Worm (Caenorhabditis elegans) whole organism, young adult: Measurements from ENCODE around the gene F11A5.9.
A peak's percentile ranks its signal among the peaks of the same experiment; 100 is the strongest.

Experiments used
- B0019.2 ChIP-seq: fragments of 200-800 bp; sonication (Bioruptor generic); conservative IDR thresholded peaks from 2 replicates; pipeline ENCODE4 v1.3.6; 2022; ENCODE audit warnings: missing genetic modification reagents, missing genetic modification characterization, missing compliant biosample characterization
- B0261.1 ChIP-seq: sonication (generic microtip); optimal IDR thresholded peaks from 2 replicates; lab custom pipeline; 2016; ENCODE audit warnings: mild to moderate bottlenecking, missing genetic modification characterization, moderate library complexity, missing compliant biosample characterization
- F22D6.2 ChIP-seq: sonication (generic microtip); optimal IDR thresholded peaks from 2 replicates; lab custom pipeline; 2016; ENCODE audit warnings: mild to moderate bottlenecking, missing genetic modification characterization, missing compliant biosample characterization
- F23B12.7 ChIP-seq: sonication (generic microtip); optimal IDR thresholded peaks from 2 replicates; lab custom pipeline; 2017; ENCODE audit warnings: missing genetic modification characterization, mild to moderate bottlenecking, missing compliant biosample characterization, antibody characterized with exemption, moderate library complexity; ENCODE audit not compliant: insufficient read depth
- F33H1.4 ChIP-seq: fragments of 200-800 bp; sonication (Bioruptor generic); IDR thresholded peaks from 2 replicates; pipeline ENCODE4 v1.3.6; 2022; ENCODE audit warnings: missing genetic modification reagents, missing genetic modification characterization, missing compliant biosample characterization
- F37B4.10 ChIP-seq: fragments of 200-800 bp; sonication (Bioruptor generic); IDR thresholded peaks from 2 replicates; pipeline ENCODE4 v1.3.6; 2022; ENCODE audit warnings: missing genetic modification characterization, missing compliant biosample characterization
- F39B2.1 ChIP-seq: fragments of 200-800 bp; sonication (Bioruptor generic); IDR thresholded peaks from 2 replicates; pipeline ENCODE4 v1.3.6; 2022; ENCODE audit warnings: missing genetic modification reagents, missing genetic modification characterization, missing compliant biosample characterization
- F49E8.2 ChIP-seq: sonication (generic microtip); optimal IDR thresholded peaks from 3 replicates; lab custom pipeline; 2017; ENCODE audit warnings: missing genetic modification characterization, mild to moderate bottlenecking, missing compliant biosample characterization, antibody characterized with exemption, moderate library complexity; ENCODE audit not compliant: insufficient read depth
- Y53F4B.3 ChIP-seq: fragments of 200-800 bp; sonication (Bioruptor generic); IDR thresholded peaks from 2 replicates; pipeline ENCODE4 v1.3.6; 2022; ENCODE audit warnings: missing genetic modification reagents, missing genetic modification characterization, missing compliant biosample characterization
- Y95B8A.8 ChIP-seq: fragments of 200-800 bp; sonication (Bioruptor generic); IDR thresholded peaks from 2 replicates; pipeline ENCODE4 v1.3.6; 2022; ENCODE audit warnings: missing genetic modification reagents, missing genetic modification characterization, missing compliant biosample characterization
- atf-7 ChIP-seq: sonication (generic microtip); optimal IDR thresholded peaks from 2 replicates; lab custom pipeline; 2017; ENCODE audit warnings: mild to moderate bottlenecking, missing genetic modification characterization, missing compliant biosample characterization
- bed-1 ChIP-seq: fragments of 200-800 bp; sonication (Bioruptor generic); IDR thresholded peaks from 2 replicates; pipeline ENCODE4 v1.3.6; 2022; ENCODE audit warnings: missing genetic modification reagents, missing genetic modification characterization, missing compliant biosample characterization
- bed-2 ChIP-seq: fragments of 200-800 bp; sonication (Bioruptor generic); IDR thresholded peaks from 2 replicates; pipeline ENCODE4 v1.3.6; 2022; ENCODE audit warnings: missing genetic modification reagents, missing genetic modification characterization, missing compliant biosample characterization
- cebp-1 ChIP-seq, 2 experiments: fragments of 200-800 bp in 1 of 2; sonication (Bioruptor generic) in 1 of 2; sonication (generic microtip) in 1 of 2; IDR thresholded peaks in 1 of 2; optimal IDR thresholded peaks in 1 of 2; 2 replicates each; pipeline versions ENCODE4 v1.3.6 to Lab custom; 2017 to 2022; ENCODE audit warnings: missing compliant biosample characterization in 2 of 2, missing genetic modification characterization in 2 of 2, mild to moderate bottlenecking in 1 of 2, missing genetic modification reagents in 1 of 2, moderate library complexity in 1 of 2
- ceh-27 ChIP-seq: fragments of 200-800 bp; sonication (Bioruptor generic); optimal IDR thresholded peaks from 2 replicates; lab custom pipeline; 2018; ENCODE audit warnings: mild to moderate bottlenecking, missing genetic modification characterization, moderate library complexity, missing compliant biosample characterization
- ceh-79 ChIP-seq: sonication (generic microtip); optimal IDR thresholded peaks from 2 replicates; lab custom pipeline; 2017; ENCODE audit warnings: mild to moderate bottlenecking, missing genetic modification characterization, missing compliant biosample characterization
- ceh-91 ChIP-seq: fragments of 200-800 bp; sonication (Bioruptor generic); IDR thresholded peaks from 2 replicates; pipeline ENCODE4 v1.3.6; 2022; ENCODE audit warnings: missing genetic modification reagents, missing genetic modification characterization, missing compliant biosample characterization
- chd-7 ChIP-seq: sonication (generic microtip); optimal IDR thresholded peaks from 2 replicates; lab custom pipeline; 2016; ENCODE audit warnings: mild to moderate bottlenecking, missing genetic modification characterization, moderate library complexity, missing compliant biosample characterization
- dpl-1 ChIP-seq: fragments of 150-350 bp; optimal IDR thresholded peaks from 2 replicates; lab custom pipeline; 2014; ENCODE audit warnings: missing biosample characterization, missing genetic modification reagents, missing genetic modification characterization
- egl-18 ChIP-seq: fragments of 200-800 bp; sonication (Bioruptor generic); IDR thresholded peaks from 2 replicates; pipeline ENCODE4 v1.3.6; 2022; ENCODE audit warnings: missing genetic modification reagents, missing genetic modification characterization, missing compliant biosample characterization
- egl-44 ChIP-seq: fragments of 200-800 bp; sonication (Bioruptor generic); IDR thresholded peaks from 2 replicates; pipeline ENCODE4 v1.3.6; 2022; ENCODE audit warnings: missing genetic modification reagents, missing genetic modification characterization, missing compliant biosample characterization
- egrh-3 ChIP-seq: fragments of 200-800 bp; sonication (Bioruptor generic); IDR thresholded peaks from 2 replicates; pipeline ENCODE4 v1.3.6; 2022; ENCODE audit warnings: missing genetic modification reagents, missing genetic modification characterization, missing compliant biosample characterization
- ekl-4 ChIP-seq: fragments of 200-800 bp; sonication (Bioruptor generic); IDR thresholded peaks from 2 replicates; pipeline ENCODE4 v1.3.6; 2022; ENCODE audit warnings: missing genetic modification reagents, missing genetic modification characterization, missing compliant biosample characterization
- hmg-1.2 ChIP-seq: fragments of 200-800 bp; sonication (Bioruptor generic); IDR thresholded peaks from 2 replicates; pipeline ENCODE4 v1.3.6; 2022; ENCODE audit warnings: missing genetic modification reagents, missing genetic modification characterization, missing compliant biosample characterization
- hmg-20 ChIP-seq: fragments of 200-800 bp; sonication (Bioruptor generic); IDR thresholded peaks from 2 replicates; pipeline ENCODE4 v1.3.6; 2022; ENCODE audit warnings: missing genetic modification reagents, missing genetic modification characterization, missing compliant biosample characterization
- lin-40 ChIP-seq: sonication (generic microtip); optimal IDR thresholded peaks from 2 replicates; lab custom pipeline; 2016; ENCODE audit warnings: missing genetic modification characterization, mild to moderate bottlenecking, missing compliant biosample characterization, missing genotype, missing genetic modification reagents
- nfya-2 ChIP-seq: fragments of 200-800 bp; sonication (Bioruptor generic); IDR thresholded peaks from 2 replicates; pipeline ENCODE4 v1.3.6; 2022; ENCODE audit warnings: missing genetic modification reagents, missing genetic modification characterization, missing compliant biosample characterization
- nhr-27 ChIP-seq: fragments of 200-800 bp; sonication (Bioruptor generic); optimal IDR thresholded peaks from 2 replicates; lab custom pipeline; 2018; ENCODE audit warnings: mild to moderate bottlenecking, missing genetic modification characterization, moderate library complexity, missing compliant biosample characterization
- nhr-80 ChIP-seq: sonication (generic microtip); optimal IDR thresholded peaks from 2 replicates; lab custom pipeline; 2016; ENCODE audit warnings: missing genetic modification characterization, missing compliant biosample characterization
- repo-1 ChIP-seq: sonication (generic microtip); optimal IDR thresholded peaks from 2 replicates; lab custom pipeline; 2017; ENCODE audit warnings: mild to moderate bottlenecking, missing genetic modification characterization, missing compliant biosample characterization
- somi-1 ChIP-seq: fragments of 200-800 bp; sonication (Bioruptor generic); optimal IDR thresholded peaks from 2 replicates; lab custom pipeline; 2018; ENCODE audit warnings: mild to moderate bottlenecking, missing genetic modification characterization, missing compliant biosample characterization
- tlf-1 ChIP-seq: fragments of 200-800 bp; sonication (Bioruptor generic); optimal IDR thresholded peaks from 2 replicates; lab custom pipeline; 2018; ENCODE audit warnings: mild to moderate bottlenecking, missing genetic modification characterization, missing compliant biosample characterization
- unc-62 ChIP-seq: fragments of 150-350 bp; optimal IDR thresholded peaks from 2 replicates; lab custom pipeline; 2014; ENCODE audit warnings: missing biosample characterization, missing genetic modification reagents, missing genetic modification characterization
- xnd-1 ChIP-seq: sonication (generic microtip); optimal IDR thresholded peaks from 2 replicates; lab custom pipeline; 2016; ENCODE audit warnings: missing genotype, missing genetic modification reagents, missing genetic modification characterization, missing compliant biosample characterization
- zfh-2 ChIP-seq: fragments of 200-800 bp; sonication (Bioruptor generic); conservative IDR thresholded peaks from 2 replicates; pipeline ENCODE4 v1.3.6; 2022; ENCODE audit warnings: missing genetic modification reagents, missing genetic modification characterization, missing compliant biosample characterization
- ztf-28 ChIP-seq: fragments of 200-800 bp; sonication (Bioruptor generic); IDR thresholded peaks from 2 replicates; pipeline ENCODE4 v1.3.6; 2022; ENCODE audit warnings: missing genetic modification reagents, missing genetic modification characterization, missing compliant biosample characterization

The F11A5.9 gene

ce11 chrV:16226581-16226980 is 11.9 kb downstream of the F11A5.9 start, which contains the start of gene F11A5.13:
TSS of gene F11A5.13 (minus strand) at chrV:16226681.
- TF ChIP-seq hmg-20 (no peak), unc-62 (GFP tag; lab: Kevin White, UChicago) (no peak)

- TF ChIP-seq dpl-1, result no peak
- no peak for TF ChIP-seq xnd-1 (tag; lab: Kevin White, UChicago)
- TF ChIP-seq repo-1, result no peak
- no peak for TF ChIP-seq egrh-3 (GFP tag; lab: Robert Waterston, UW)
- TF ChIP-seq B0019.2 (GFP tag; lab: Robert Waterston, UW), result no peak
- no peak for TF ChIP-seq Y95B8A.8 (GFP tag; lab: Robert Waterston, UW)
- no peak for TF ChIP-seq bed-2 (GFP tag; lab: Robert Waterston, UW)
- no peak for TF ChIP-seq ztf-28 (GFP tag; lab: Robert Waterston, UW)
- TF ChIP-seq hmg-1.2 (GFP tag; lab: Robert Waterston, UW), result no peak
- no peak for TF ChIP-seq F37B4.10 (GFP tag; lab: Robert Waterston, UW)
- no peak for TF ChIP-seq somi-1 (GFP tag; lab: Kevin White, UChicago)
- TF ChIP-seq ekl-4, result no peak
- no peak for TF ChIP-seq nhr-27 (tag; lab: Kevin White, UChicago)
Observed at ce11 chrV:16229439-16229838, 14.7 kb downstream of the F11A5.9 start.

- TF ChIP-seq zfh-2 (GFP tag; lab: Robert Waterston, UW) (no peak), F49E8.2 (tag; lab: Kevin White, UChicago) (no peak), chd-7 (no peak), atf-7 (tag; lab: Kevin White, UChicago) (no peak), cebp-1 (GFP tag; IDR thresholded peaks at IDR 0.05; lab: Robert Waterston, UW) (no peak), cebp-1 (tag; optimal IDR thresholded peaks at IDR 0.05; lab: Kevin White, UChicago) (no peak), dpl-1 (no peak), ceh-27 (GFP tag; lab: Kevin White, UChicago) (no peak), F23B12.7 (tag; lab: Kevin White, UChicago) (no peak), F33H1.4 (GFP tag; lab: Robert Waterston, UW) (no peak), ceh-91 (GFP tag; lab: Robert Waterston, UW) (no peak), bed-1 (GFP tag; lab: Robert Waterston, UW) (no peak), tlf-1 (GFP tag; lab: Kevin White, UChicago) (no peak), nhr-27 (tag; lab: Kevin White, UChicago) (no peak), F39B2.1 (GFP tag; lab: Robert Waterston, UW) (no peak), Y53F4B.3 (GFP tag; lab: Robert Waterston, UW) (no peak), lin-40 (tag; lab: Kevin White, UChicago) (no peak), egl-44 (GFP tag; lab: Robert Waterston, UW) (no peak)
- TF ChIP-seq, all 124 proteins: peak for 0
Observed at ce11 chrV:16229896-16230295, 15.2 kb downstream of the F11A5.9 start, which contains the start of the genes F21H7.2 and F21H7.12. TSS of gene F21H7.2 (minus strand) at chrV:16229996. TSS of gene F21H7.12 (plus strand) at chrV:16230165.

- no peak for TF ChIP-seq Y95B8A.8 (GFP tag; lab: Robert Waterston, UW)
- TF ChIP-seq nhr-80 (tag; lab: Kevin White, UChicago), result peak; percentile 51
Observed at ce11 chrV:16232180-16232579, 17.5 kb downstream of the F11A5.9 start, which contains the start of gene gst-22. TSS of gene gst-22 (minus strand) at chrV:16232282.

ce11 chrV:16233624-16234023 is 18.9 kb downstream of the F11A5.9 start, which contains the start of gene clec-233:
TSS of gene clec-233 (plus strand) at chrV:16233924.
- TF ChIP-seq ceh-79 (no peak), ztf-28 (GFP tag; lab: Robert Waterston, UW) (no peak), nhr-80 (tag; lab: Kevin White, UChicago) (no peak), B0261.1 (no peak), tlf-1 (GFP tag; lab: Kevin White, UChicago) (no peak), F49E8.2 (tag; lab: Kevin White, UChicago) (no peak), F22D6.2 (tag; lab: Kevin White, UChicago) (no peak), nfya-2 (GFP tag; lab: Robert Waterston, UW) (no peak), egl-18 (GFP tag; lab: Robert Waterston, UW) (no peak)
